Fruit fly (Drosophila melanogaster) whole organism, embryonic: ENCODE data around the gene CG15044.

Experiments used
- Atf3 ChIP-seq: fragments of 200-800 bp; sonication (Bioruptor generic); optimal IDR thresholded peaks from 3 replicates; lab custom pipeline; 2016; ENCODE audit warnings: missing biosample characterization, missing genetic modification characterization
- B-H2 ChIP-seq: fragments of 200-800 bp; sonication (Bioruptor generic); optimal IDR thresholded peaks from 2 replicates; lab custom pipeline; 2018; ENCODE audit warnings: missing biosample characterization, mild to moderate bottlenecking, missing genetic modification characterization
- CG10147 ChIP-seq: fragments of 200-800 bp; sonication (Bioruptor generic); optimal IDR thresholded peaks from 2 replicates; lab custom pipeline; 2019; ENCODE audit warnings: missing biosample characterization, mild to moderate bottlenecking, missing genetic modification characterization, moderate library complexity
- CG10366 ChIP-seq: fragments of 200-800 bp; sonication (Bioruptor generic); IDR thresholded peaks from 2 replicates; pipeline ENCODE4 v1.3.6; 2022; ENCODE audit warnings: missing biosample characterization, missing genetic modification characterization
- CG13123 ChIP-seq: fragments of 200-800 bp; sonication (Bioruptor generic); optimal IDR thresholded peaks from 2 replicates; lab custom pipeline; 2016; ENCODE audit warnings: missing biosample characterization, missing genetic modification characterization
- CG13624 ChIP-seq: fragments of 200-800 bp; sonication (Bioruptor generic); optimal IDR thresholded peaks from 2 replicates; lab custom pipeline; 2016; ENCODE audit warnings: missing biosample characterization, missing genetic modification characterization
- CG14050 ChIP-seq: fragments of 200-800 bp; sonication (Bioruptor generic); IDR thresholded peaks from 3 replicates; pipeline ENCODE4 v1.3.6; 2022; ENCODE audit warnings: missing biosample characterization, missing genetic modification characterization
- CG15601 ChIP-seq: fragments of 200-800 bp; sonication (Bioruptor generic); optimal IDR thresholded peaks from 3 replicates; lab custom pipeline; 2019; ENCODE audit warnings: missing biosample characterization, mild to moderate bottlenecking, missing genetic modification characterization, moderate library complexity
- CG17361 ChIP-seq: fragments of 200-800 bp; sonication (Bioruptor generic); IDR thresholded peaks from 3 replicates; pipeline ENCODE4 v1.3.6; 2022; ENCODE audit warnings: missing biosample characterization, missing genetic modification characterization
- CG18011 ChIP-seq: fragments of 200-800 bp; sonication (Bioruptor generic); optimal IDR thresholded peaks from 2 replicates; lab custom pipeline; 2017; ENCODE audit warnings: missing biosample characterization, missing genetic modification characterization, mild to moderate bottlenecking, moderate library complexity, missing genotype
- CG1832 ChIP-seq: fragments of 200-800 bp; sonication (Bioruptor generic); optimal IDR thresholded peaks from 2 replicates; lab custom pipeline; 2017; ENCODE audit warnings: missing biosample characterization, mild to moderate bottlenecking, missing genetic modification characterization, inconsistent platforms
- CG2889 ChIP-seq: fragments of 200-800 bp; sonication (Bioruptor generic); IDR thresholded peaks from 3 replicates; pipeline ENCODE4 v1.3.6; 2022; ENCODE audit warnings: missing biosample characterization, missing genetic modification characterization
- CG34376 ChIP-seq: fragments of 200-800 bp; sonication (Bioruptor generic); optimal IDR thresholded peaks from 2 replicates; lab custom pipeline; 2018; ENCODE audit warnings: missing biosample characterization, mild to moderate bottlenecking, missing genetic modification characterization
- CG42726 ChIP-seq: fragments of 200-800 bp; sonication (Bioruptor generic); IDR thresholded peaks from 2 replicates; pipeline ENCODE4 v1.3.6; 2022; ENCODE audit warnings: missing biosample characterization, missing genetic modification characterization; ENCODE audit not compliant: partially characterized antibody
- CG4730 ChIP-seq: fragments of 200-800 bp; sonication (Bioruptor generic); IDR thresholded peaks from 2 replicates; pipeline ENCODE4 v1.3.6; 2022; ENCODE audit warnings: missing biosample characterization, missing genetic modification characterization
- CG8765 ChIP-seq: fragments of 200-800 bp; sonication (Bioruptor generic); IDR thresholded peaks from 2 replicates; pipeline ENCODE4 v1.3.6; 2022; ENCODE audit warnings: missing biosample characterization, missing genetic modification characterization
- CkIIα-i1 ChIP-seq: fragments of 200-800 bp; sonication (Bioruptor generic); IDR thresholded peaks from 2 replicates; pipeline ENCODE4 v1.3.6; 2022; ENCODE audit warnings: missing biosample characterization, missing genetic modification characterization
- D19B ChIP-seq: fragments of 200-800 bp; sonication (Bioruptor generic); optimal IDR thresholded peaks from 2 replicates; lab custom pipeline; 2017; ENCODE audit warnings: missing biosample characterization, mild to moderate bottlenecking, missing genetic modification characterization
- Drgx ChIP-seq: fragments of 200-800 bp; sonication (Bioruptor generic); IDR thresholded peaks from 2 replicates; pipeline ENCODE4 v1.3.6; 2022; ENCODE audit warnings: missing biosample characterization, missing genetic modification characterization
- Elba2 ChIP-seq: fragments of 200-800 bp; sonication (Bioruptor generic); optimal IDR thresholded peaks from 3 replicates; lab custom pipeline; 2016; ENCODE audit warnings: missing biosample characterization, missing genetic modification characterization
- Hand ChIP-seq: fragments of 200-800 bp; sonication (Bioruptor generic); optimal IDR thresholded peaks from 2 replicates; lab custom pipeline; 2017; ENCODE audit warnings: mild to moderate bottlenecking, missing biosample characterization, missing genetic modification reagents, missing genetic modification characterization
- TFAM ChIP-seq: fragments of 200-800 bp; sonication (Bioruptor generic); optimal IDR thresholded peaks from 2 replicates; lab custom pipeline; 2017; ENCODE audit warnings: missing biosample characterization, missing genetic modification characterization, inconsistent platforms
- chif ChIP-seq, 2 experiments: fragments of 200-800 bp; sonication (Bioruptor generic); optimal IDR thresholded peaks; 3 replicates each; lab custom pipeline; 2016; ENCODE audit warnings: missing biosample characterization in 2 of 2, missing genetic modification characterization in 2 of 2
- chm ChIP-seq: fragments of 200-800 bp; sonication (Bioruptor generic); IDR thresholded peaks from 2 replicates; pipeline ENCODE4 v1.3.6; 2022; ENCODE audit warnings: missing biosample characterization, missing genetic modification characterization
- ci ChIP-seq: fragments of 200-800 bp; sonication (Bioruptor generic); IDR thresholded peaks from 3 replicates; pipeline ENCODE4 v1.3.6; 2022; ENCODE audit warnings: missing biosample characterization, missing genetic modification characterization
- corto ChIP-seq: fragments of 200-800 bp; sonication (Bioruptor generic); optimal IDR thresholded peaks from 2 replicates; lab custom pipeline; 2016; ENCODE audit warnings: missing biosample characterization, mild to moderate bottlenecking, missing genetic modification characterization, moderate library complexity
- ewg ChIP-seq: fragments of 200-800 bp; sonication (Bioruptor generic); optimal IDR thresholded peaks from 3 replicates; lab custom pipeline; 2017; ENCODE audit warnings: mild to moderate bottlenecking, missing biosample characterization, missing genetic modification reagents, missing genetic modification characterization
- exex ChIP-seq: fragments of 200-800 bp; sonication (Bioruptor generic); optimal IDR thresholded peaks from 4 replicates; lab custom pipeline; 2018; ENCODE audit warnings: missing biosample characterization, mild to moderate bottlenecking, missing genetic modification characterization, moderate library complexity
- gem ChIP-seq: fragments of 200-800 bp; sonication (Bioruptor generic); optimal IDR thresholded peaks from 2 replicates; lab custom pipeline; 2019; ENCODE audit warnings: missing biosample characterization, mild to moderate bottlenecking, missing genetic modification characterization, moderate library complexity
- grau ChIP-seq: fragments of 200-800 bp; optimal IDR thresholded peaks from 3 replicates; lab custom pipeline; 2019; ENCODE audit warnings: missing biosample characterization, mild to moderate bottlenecking, missing genetic modification characterization, moderate library complexity
- grn ChIP-seq: fragments of 200-800 bp; sonication (Bioruptor generic); optimal IDR thresholded peaks from 3 replicates; lab custom pipeline; 2017; ENCODE audit warnings: missing biosample characterization, missing genetic modification characterization
- gro ChIP-seq: fragments of 200-800 bp; sonication (Bioruptor generic); optimal IDR thresholded peaks from 2 replicates; lab custom pipeline; 2016; ENCODE audit warnings: missing biosample characterization, missing genetic modification characterization
- hb ChIP-seq: fragments of 200-800 bp; sonication (Bioruptor generic); IDR thresholded peaks from 3 replicates; pipeline ENCODE4 v1.3.6; 2022; ENCODE audit warnings: missing biosample characterization, missing genetic modification characterization; ENCODE audit not compliant: partially characterized antibody
- hbn ChIP-seq: fragments of 200-800 bp; sonication (Bioruptor generic); IDR thresholded peaks from 2 replicates; pipeline ENCODE4 v1.3.6; 2022; ENCODE audit warnings: missing biosample characterization, missing genetic modification characterization; ENCODE audit not compliant: partially characterized antibody
- jing ChIP-seq: fragments of 200-800 bp; sonication (Bioruptor generic); optimal IDR thresholded peaks from 2 replicates; lab custom pipeline; 2018; ENCODE audit warnings: missing biosample characterization, mild to moderate bottlenecking, missing genetic modification characterization
- lilli ChIP-seq: fragments of 200-800 bp; sonication (Bioruptor generic); optimal IDR thresholded peaks from 3 replicates; lab custom pipeline; 2016; ENCODE audit warnings: missing biosample characterization, missing genetic modification characterization
- mld ChIP-seq: fragments of 200-800 bp; sonication (Bioruptor generic); IDR thresholded peaks from 3 replicates; pipeline ENCODE4 v1.3.6; 2022; ENCODE audit warnings: missing biosample characterization, missing genetic modification characterization; ENCODE audit not compliant: partially characterized antibody
- pb ChIP-seq: fragments of 200-800 bp; sonication (Bioruptor generic); optimal IDR thresholded peaks from 3 replicates; lab custom pipeline; 2016; ENCODE audit warnings: missing biosample characterization, missing genetic modification characterization
- pnt ChIP-seq: fragments of 200-800 bp; sonication (Bioruptor generic); optimal IDR thresholded peaks from 3 replicates; lab custom pipeline; 2016; ENCODE audit warnings: missing biosample characterization, missing genetic modification characterization
- ro ChIP-seq: fragments of 200-800 bp; sonication (Bioruptor generic); IDR thresholded peaks from 2 replicates; pipeline ENCODE4 v1.3.6; 2022; ENCODE audit warnings: missing biosample characterization, missing genetic modification characterization
- sens ChIP-seq: fragments of 200-800 bp; sonication (Bioruptor generic); peaks from one replicate; lab custom pipeline; 2016; ENCODE audit warnings: missing biosample characterization, missing genetic modification characterization
- sens-2 ChIP-seq: fragments of 200-800 bp; sonication (Bioruptor generic); IDR thresholded peaks from 2 replicates; pipeline ENCODE4 v1.3.6; 2022; ENCODE audit warnings: missing biosample characterization, missing genetic modification characterization
- sug ChIP-seq: fragments of 200-800 bp; optimal IDR thresholded peaks from 2 replicates; lab custom pipeline; 2019; ENCODE audit warnings: missing biosample characterization, mild to moderate bottlenecking, missing genetic modification characterization, moderate library complexity
- unpg ChIP-seq: fragments of 200-800 bp; sonication (Bioruptor generic); optimal IDR thresholded peaks from 3 replicates; lab custom pipeline; 2018; ENCODE audit warnings: missing biosample characterization, mild to moderate bottlenecking, missing genetic modification characterization, moderate library complexity
- wdn ChIP-seq: fragments of 200-800 bp; sonication (Bioruptor generic); IDR thresholded peaks from 2 replicates; pipeline ENCODE4 v1.3.6; 2022; ENCODE audit warnings: missing biosample characterization, missing genetic modification characterization

Gene CG15044

DNA sequence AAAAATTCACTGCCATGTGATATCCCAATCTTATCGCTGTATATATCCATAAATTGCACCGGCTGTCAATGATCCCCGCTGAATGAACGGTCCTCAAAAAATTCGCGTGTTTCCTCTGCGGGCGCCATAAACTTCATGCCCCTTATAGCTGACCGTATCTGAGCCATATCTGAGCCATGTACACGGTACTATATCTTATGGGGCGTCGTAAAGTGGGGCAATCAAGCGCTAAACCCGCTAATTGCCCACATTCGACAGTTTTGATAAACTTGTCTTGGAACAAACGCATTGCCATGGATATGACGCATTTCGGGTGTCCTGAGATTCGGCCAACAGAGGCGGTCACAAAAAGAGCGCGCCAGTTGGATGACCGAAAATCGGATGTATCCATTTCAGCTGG lies 19.1 kb upstream of the CG15044 start (continued):
- TF ChIP-seq ewg (GFP tag; lab: Kevin White, UChicago): no peak
- no peak for TF ChIP-seq CG15601 (tag; lab: Kevin White, UChicago)
- TF ChIP-seq ro (GFP tag; lab: Robert Waterston, UW): no peak

DNA sequence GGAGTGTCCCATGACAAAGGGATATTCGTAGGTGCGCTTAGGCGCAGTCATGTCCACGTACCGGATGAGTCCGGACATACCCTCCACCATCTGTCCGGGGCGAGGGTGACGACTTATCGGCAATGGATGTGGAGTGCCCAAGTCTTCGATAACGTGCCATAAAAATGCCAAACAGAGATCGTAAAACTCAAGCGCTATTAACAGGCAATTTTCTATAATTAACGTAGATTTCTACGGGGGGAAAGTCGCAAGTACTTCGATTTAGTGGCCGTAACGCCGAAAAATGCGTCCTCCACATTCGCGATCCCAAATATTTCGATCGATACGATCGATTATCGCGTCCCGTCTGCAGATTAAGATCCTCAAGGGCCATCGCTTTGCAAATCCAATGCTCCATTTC lies 17.6 kb upstream of the CG15044 start:
- TF ChIP-seq grau (no peak), jing (GFP tag; lab: Kevin White, UChicago) (no peak), CG4730 (no peak), CkIIα-i1 (GFP tag; lab: Robert Waterston, UW) (no peak), sug (tag; lab: Kevin White, UChicago) (peak; percentile 35), exex (peak; percentile 93), pnt (GFP tag; lab: Kevin White, UChicago) (no peak), CG10147 (no peak), CG10366 (GFP tag; lab: Robert Waterston, UW) (no peak), chif (GFP tag; optimal IDR thresholded peaks at IDR 0.05; lab: Kevin White, UChicago) (no peak), CG1832 (no peak), CG34376 (GFP tag; lab: Kevin White, UChicago) (no peak), Hand (GFP tag; lab: Kevin White, UChicago) (no peak), CG17361 (no peak), CG13624 (GFP tag; lab: Kevin White, UChicago) (no peak), gem (tag; lab: Kevin White, UChicago) (no peak)

dm6 chrX:18508565-18508964 lies 16.8 kb upstream of the CG15044 start:
- TF ChIP-seq D19B (GFP tag; lab: Kevin White, UChicago) (peak; percentile 20), sens-2 (GFP tag; lab: Robert Waterston, UW) (no peak), sug (tag; lab: Kevin White, UChicago) (peak; percentile 44), sens (GFP tag; lab: Kevin White, UChicago) (peak; percentile 46), exex (peak; percentile 59), gro (GFP tag; lab: Kevin White, UChicago) (no peak), grn (GFP tag; lab: Kevin White, UChicago) (peak; percentile 50)

DNA sequence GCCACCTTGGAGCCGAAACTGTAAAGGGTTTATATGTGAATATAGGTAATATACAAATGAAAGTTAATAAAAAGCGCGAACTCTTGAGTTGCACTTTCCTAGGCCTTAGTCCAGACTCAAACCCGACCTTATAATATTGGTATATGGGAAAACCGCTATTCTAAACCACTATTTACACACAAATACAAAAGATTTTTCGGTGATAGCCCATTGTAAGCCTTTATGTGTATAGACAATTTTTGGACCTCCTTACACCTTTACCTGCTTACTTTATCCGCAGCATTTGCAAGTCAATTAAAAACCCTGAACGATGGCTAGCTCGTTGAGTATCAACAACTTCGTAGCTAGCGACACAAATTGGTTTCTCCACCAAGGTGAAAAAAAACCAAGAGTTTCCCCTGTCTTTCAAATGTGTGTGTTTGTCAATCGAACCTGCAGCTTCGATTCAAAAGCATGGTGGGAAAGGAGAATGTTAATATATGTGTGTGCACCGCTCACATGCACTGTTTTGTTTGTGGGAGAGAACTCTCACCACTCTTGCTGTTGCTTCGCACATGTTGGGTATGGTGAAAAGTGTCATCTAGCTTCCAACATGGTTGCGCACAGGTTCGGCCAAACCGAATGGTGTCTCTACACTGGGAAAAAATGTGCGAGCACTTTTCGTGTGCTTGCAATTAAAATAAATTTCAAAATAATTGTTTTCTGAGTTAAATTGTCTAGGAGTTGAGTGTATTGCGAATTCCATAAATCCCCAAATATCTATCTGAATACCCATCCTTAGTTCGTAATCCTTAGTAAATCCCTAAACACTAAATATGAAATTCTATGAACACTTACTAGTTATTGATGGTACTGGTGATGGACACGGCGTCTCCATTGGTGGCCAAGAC lies 15.1 kb upstream of the CG15044 start:
- no peak for TF ChIP-seq hbn (GFP tag; lab: Robert Waterston, UW)
- peak; percentile 81 for TF ChIP-seq lilli (GFP tag; lab: Kevin White, UChicago)
- no peak for TF ChIP-seq B-H2 (GFP tag; lab: Kevin White, UChicago)
- TF ChIP-seq CG8765 (GFP tag; lab: Robert Waterston, UW): peak; percentile 24; the same call in 1 of the 2 replicates
- peak; percentile 32 for TF ChIP-seq TFAM (GFP tag; lab: Kevin White, UChicago)
- peak; percentile 80 for TF ChIP-seq sens-2 (GFP tag; lab: Robert Waterston, UW)
- TF ChIP-seq chm: peak; percentile 89
- TF ChIP-seq CG17361: peak; percentile 81
- peak; percentile 68 for TF ChIP-seq CG18011 (GFP tag; lab: Kevin White, UChicago)
- TF ChIP-seq CG14050 (GFP tag; lab: Robert Waterston, UW): peak; percentile 70
- TF ChIP-seq mld (GFP tag; lab: Robert Waterston, UW): no peak
- TF ChIP-seq Atf3 (GFP tag; lab: Kevin White, UChicago): peak; percentile 33
- TF ChIP-seq unpg (GFP tag; lab: Kevin White, UChicago): peak; percentile 82
- TF ChIP-seq pb (GFP tag; lab: Kevin White, UChicago): peak; percentile 70
- TF ChIP-seq CG2889 (GFP tag; lab: Robert Waterston, UW): 0 out of 3 replicates have a peak, but pooled peaks have one; percentile 40
- TF ChIP-seq Elba2: no peak
- no peak for TF ChIP-seq hb
- TF ChIP-seq wdn: peak; percentile 69
- peak; percentile 34 for TF ChIP-seq corto (GFP tag; lab: Kevin White, UChicago)
- peak; percentile 96 for TF ChIP-seq ci (GFP tag; lab: Robert Waterston, UW)
- TF ChIP-seq CG13123 (GFP tag; lab: Kevin White, UChicago): peak; percentile 60
- TF ChIP-seq Drgx (GFP tag; lab: Robert Waterston, UW): peak; percentile 83
- TF ChIP-seq CG42726 (GFP tag; lab: Robert Waterston, UW): no peak
